Fruit fly (Drosophila melanogaster) whole organism, embryonic: ENCODE results near the gene 5-HT2B.

Experiments
- Antp ChIP-seq: fragments of 200-800 bp; sonication (Bioruptor generic); optimal IDR thresholded peaks from 3 replicates; lab custom pipeline; 2016; ENCODE audit warnings: missing biosample characterization, missing genetic modification characterization
- CG11085 ChIP-seq: fragments of 200-800 bp; sonication (Bioruptor generic); IDR thresholded peaks from 2 replicates; pipeline ENCODE4 v1.3.6; 2022; ENCODE audit warnings: missing biosample characterization, missing genetic modification characterization
- CG11456 ChIP-seq: fragments of 200-800 bp; sonication (Bioruptor generic); IDR thresholded peaks from 3 replicates; pipeline ENCODE4 v1.3.6; 2022; ENCODE audit warnings: missing biosample characterization, missing genetic modification characterization
- CG11504 ChIP-seq: fragments of 200-800 bp; sonication (Bioruptor generic); optimal IDR thresholded peaks from 3 replicates; lab custom pipeline; 2019; ENCODE audit warnings: missing biosample characterization, mild to moderate bottlenecking, missing genetic modification characterization, moderate library complexity
- CG11560 ChIP-seq: fragments of 200-800 bp; sonication (Bioruptor generic); IDR thresholded peaks from 3 replicates; pipeline ENCODE4 v1.3.6; 2022; ENCODE audit warnings: missing biosample characterization, missing genetic modification characterization
- CG12236 ChIP-seq: fragments of 200-800 bp; sonication (Bioruptor generic); optimal IDR thresholded peaks from 2 replicates; lab custom pipeline; 2016; ENCODE audit warnings: missing biosample characterization, missing genetic modification characterization
- CG13424 ChIP-seq: fragments of 200-800 bp; sonication (Bioruptor generic); optimal IDR thresholded peaks from 2 replicates; lab custom pipeline; 2019; ENCODE audit warnings: missing biosample characterization, mild to moderate bottlenecking, missing genetic modification characterization, moderate library complexity
- CG13775 ChIP-seq: fragments of 200-800 bp; sonication (Bioruptor generic); optimal IDR thresholded peaks from 3 replicates; lab custom pipeline; 2017; ENCODE audit warnings: missing biosample characterization, mild to moderate bottlenecking, missing genetic modification characterization
- CG16863 ChIP-seq: fragments of 200-800 bp; sonication (Bioruptor generic); optimal IDR thresholded peaks from 3 replicates; lab custom pipeline; 2016; ENCODE audit warnings: missing biosample characterization, missing genetic modification characterization
- CG17186 ChIP-seq: fragments of 200-800 bp; sonication (Bioruptor generic); optimal IDR thresholded peaks from 3 replicates; lab custom pipeline; 2017; ENCODE audit warnings: missing biosample characterization, missing genetic modification reagents, missing genetic modification characterization
- CG2129 ChIP-seq: fragments of 200-800 bp; sonication (Bioruptor generic); IDR thresholded peaks from 2 replicates; pipeline ENCODE4 v1.3.6; 2022; ENCODE audit warnings: missing biosample characterization, missing genetic modification characterization; ENCODE audit not compliant: partially characterized antibody
- CG2678 ChIP-seq: fragments of 200-800 bp; sonication (Bioruptor generic); optimal IDR thresholded peaks from 3 replicates; lab custom pipeline; 2019; ENCODE audit warnings: missing biosample characterization, mild to moderate bottlenecking, missing genetic modification characterization, moderate library complexity
- CG2875 ChIP-seq: fragments of 200-800 bp; sonication (Bioruptor generic); optimal IDR thresholded peaks from 2 replicates; lab custom pipeline; 2017; ENCODE audit warnings: missing biosample characterization, mild to moderate bottlenecking, missing genetic modification characterization, missing genetic modification reagents
- CG4404 ChIP-seq: fragments of 200-800 bp; sonication (Bioruptor generic); IDR thresholded peaks from 2 replicates; pipeline ENCODE4 v1.3.6; 2022; ENCODE audit warnings: missing biosample characterization, missing genetic modification characterization
- CG4820 ChIP-seq: fragments of 200-800 bp; sonication (Bioruptor generic); optimal IDR thresholded peaks from 3 replicates; lab custom pipeline; 2016; ENCODE audit warnings: missing biosample characterization, missing genetic modification characterization
- CG6854 ChIP-seq: fragments of 200-800 bp; sonication (Bioruptor generic); optimal IDR thresholded peaks from 3 replicates; lab custom pipeline; 2017; ENCODE audit warnings: missing biosample characterization, mild to moderate bottlenecking, missing genetic modification characterization
- CG7745 ChIP-seq: fragments of 200-800 bp; sonication (Bioruptor generic); optimal IDR thresholded peaks from 2 replicates; lab custom pipeline; 2018; ENCODE audit warnings: missing biosample characterization, mild to moderate bottlenecking, missing genetic modification characterization, moderate library complexity
- CG7928 ChIP-seq: fragments of 200-800 bp; sonication (Bioruptor generic); optimal IDR thresholded peaks from 2 replicates; lab custom pipeline; 2017; ENCODE audit warnings: missing biosample characterization, mild to moderate bottlenecking, missing genetic modification characterization
- CG8924 ChIP-seq: fragments of 200-800 bp; optimal IDR thresholded peaks from 3 replicates; lab custom pipeline; 2019; ENCODE audit warnings: missing biosample characterization, mild to moderate bottlenecking, missing genetic modification characterization, moderate library complexity
- CG9215 ChIP-seq: fragments of 200-800 bp; sonication (Bioruptor generic); IDR thresholded peaks from 2 replicates; pipeline ENCODE4 v1.3.6; 2022; ENCODE audit warnings: missing biosample characterization, missing genetic modification characterization
- D19B ChIP-seq: fragments of 200-800 bp; sonication (Bioruptor generic); optimal IDR thresholded peaks from 2 replicates; lab custom pipeline; 2017; ENCODE audit warnings: missing biosample characterization, mild to moderate bottlenecking, missing genetic modification characterization
- Dbx ChIP-seq: fragments of 200-800 bp; sonication (Bioruptor generic); IDR thresholded peaks from 3 replicates; pipeline ENCODE4 v1.3.6; 2022; ENCODE audit warnings: missing biosample characterization, missing genetic modification characterization
- Dll ChIP-seq: fragments of 200-800 bp; sonication (Bioruptor generic); IDR thresholded peaks from 4 replicates; pipeline ENCODE4 v1.3.6; 2022; ENCODE audit warnings: missing biosample characterization, missing genetic modification characterization; ENCODE audit not compliant: partially characterized antibody
- Doc2 ChIP-seq: fragments of 200-800 bp; sonication (Bioruptor generic); IDR thresholded peaks from 2 replicates; pipeline ENCODE4 v1.3.6; 2022; ENCODE audit warnings: missing biosample characterization, missing genetic modification characterization
- Drgx ChIP-seq: fragments of 200-800 bp; sonication (Bioruptor generic); IDR thresholded peaks from 2 replicates; pipeline ENCODE4 v1.3.6; 2022; ENCODE audit warnings: missing biosample characterization, missing genetic modification characterization
- ERR ChIP-seq: fragments of 200-800 bp; sonication (Bioruptor generic); optimal IDR thresholded peaks from 2 replicates; lab custom pipeline; 2016; ENCODE audit warnings: missing biosample characterization, missing genetic modification characterization
- Hr78 ChIP-seq, 2 experiments: fragments of 200-800 bp in 1 of 2; fragments of >200 bp in 1 of 2; sonication (Bioruptor generic) in 1 of 2; optimal IDR thresholded peaks; 2 replicates each; lab custom pipeline; 2017 to 2019; ENCODE audit warnings: missing biosample characterization in 2 of 2, missing genetic modification characterization in 2 of 2, mild to moderate bottlenecking in 1 of 2, moderate library complexity in 1 of 2
- Hsf ChIP-seq: fragments of 200-800 bp; sonication (Bioruptor generic); optimal IDR thresholded peaks from 3 replicates; lab custom pipeline; 2016; ENCODE audit warnings: missing biosample characterization, missing genetic modification characterization
- Myb ChIP-seq: fragments of 200-800 bp; sonication (Bioruptor generic); optimal IDR thresholded peaks from 2 replicates; lab custom pipeline; 2016; ENCODE audit warnings: missing biosample characterization, missing genetic modification characterization
- Oaz ChIP-seq: fragments of 200-800 bp; sonication (Bioruptor generic); IDR thresholded peaks from 2 replicates; pipeline ENCODE4 v1.3.6; 2022; ENCODE audit warnings: missing biosample characterization, missing genetic modification characterization
- Sry-δ ChIP-seq: fragments of 200-800 bp; sonication (Bioruptor generic); optimal IDR thresholded peaks from 2 replicates; lab custom pipeline; 2016; ENCODE audit warnings: missing biosample characterization, missing genetic modification characterization
- Xrp1 ChIP-seq: fragments of 200-800 bp; sonication (Bioruptor generic); IDR thresholded peaks from 2 replicates; pipeline ENCODE4 v1.3.6; 2022; ENCODE audit warnings: missing biosample characterization, missing genetic modification characterization
- ap ChIP-seq: fragments of 200-800 bp; sonication (Bioruptor generic); IDR thresholded peaks from 2 replicates; pipeline ENCODE4 v1.3.6; 2022; ENCODE audit warnings: missing biosample characterization, missing genetic modification characterization
- ato ChIP-seq: fragments of 200-800 bp; sonication (Bioruptor generic); IDR thresholded peaks from 2 replicates; pipeline ENCODE4 v1.3.6; 2022; ENCODE audit warnings: missing biosample characterization, missing genetic modification characterization; ENCODE audit not compliant: partially characterized antibody
- bbx ChIP-seq: fragments of 200-800 bp; sonication (Bioruptor generic); IDR thresholded peaks from 2 replicates; pipeline ENCODE4 v1.3.6; 2022; ENCODE audit warnings: missing biosample characterization, missing genetic modification characterization; ENCODE audit not compliant: partially characterized antibody
- chinmo ChIP-seq: fragments of 200-800 bp; sonication (Bioruptor generic); IDR thresholded peaks from 4 replicates; pipeline ENCODE4 v1.3.6; 2022; ENCODE audit warnings: missing biosample characterization, missing genetic modification characterization; ENCODE audit not compliant: partially characterized antibody
- crol ChIP-seq: fragments of 200-800 bp; sonication (Bioruptor generic); IDR thresholded peaks from 2 replicates; pipeline ENCODE4 v1.3.6; 2022; ENCODE audit warnings: missing biosample characterization, missing genetic modification characterization
- dimm ChIP-seq: fragments of 200-800 bp; sonication (Bioruptor generic); IDR thresholded peaks from 2 replicates; pipeline ENCODE4 v1.3.6; 2022; ENCODE audit warnings: missing biosample characterization, missing genetic modification characterization
- disco-r ChIP-seq: fragments of 200-800 bp; sonication (Bioruptor generic); optimal IDR thresholded peaks from 2 replicates; lab custom pipeline; 2016; ENCODE audit warnings: missing biosample characterization, missing genetic modification characterization
- exex ChIP-seq: fragments of 200-800 bp; sonication (Bioruptor generic); optimal IDR thresholded peaks from 4 replicates; lab custom pipeline; 2018; ENCODE audit warnings: missing biosample characterization, mild to moderate bottlenecking, missing genetic modification characterization, moderate library complexity
- gsb-n ChIP-seq: fragments of 200-800 bp; sonication (Bioruptor generic); optimal IDR thresholded peaks from 3 replicates; lab custom pipeline; 2018; ENCODE audit warnings: missing biosample characterization, mild to moderate bottlenecking, missing genetic modification characterization
- hb ChIP-seq: fragments of 200-800 bp; sonication (Bioruptor generic); IDR thresholded peaks from 3 replicates; pipeline ENCODE4 v1.3.6; 2022; ENCODE audit warnings: missing biosample characterization, missing genetic modification characterization; ENCODE audit not compliant: partially characterized antibody
- lmd ChIP-seq: fragments of 200-800 bp; sonication (Bioruptor generic); IDR thresholded peaks from 2 replicates; pipeline ENCODE4 v1.3.6; 2022; ENCODE audit warnings: missing biosample characterization, missing genetic modification characterization
- nerfin-2 ChIP-seq: fragments of 200-800 bp; sonication (Bioruptor generic); IDR thresholded peaks from 2 replicates; pipeline ENCODE4 v1.3.6; 2022; ENCODE audit warnings: missing biosample characterization, missing genetic modification characterization; ENCODE audit not compliant: partially characterized antibody
- org-1 ChIP-seq: fragments of 200-800 bp; sonication (Bioruptor generic); optimal IDR thresholded peaks from 2 replicates; lab custom pipeline; 2017; ENCODE audit warnings: missing biosample characterization, missing genetic modification characterization
- p53 ChIP-seq: fragments of 200-800 bp; sonication (Bioruptor generic); optimal IDR thresholded peaks from 2 replicates; lab custom pipeline; 2016; ENCODE audit warnings: missing biosample characterization, missing genetic modification characterization
- tap ChIP-seq: fragments of 200-800 bp; optimal IDR thresholded peaks from 3 replicates; lab custom pipeline; 2019; ENCODE audit warnings: missing biosample characterization, mild to moderate bottlenecking, missing genetic modification characterization, moderate library complexity
- tin ChIP-seq: fragments of 200-800 bp; sonication (Bioruptor generic); optimal IDR thresholded peaks from 3 replicates; lab custom pipeline; 2016; ENCODE audit warnings: missing biosample characterization, missing genetic modification characterization
- tup ChIP-seq: fragments of 200-800 bp; sonication (Bioruptor generic); optimal IDR thresholded peaks from 2 replicates; lab custom pipeline; 2016; ENCODE audit warnings: missing biosample characterization, mild to moderate bottlenecking, missing genetic modification characterization, moderate library complexity
- vnd ChIP-seq: fragments of 200-800 bp; sonication (Bioruptor generic); IDR thresholded peaks from 3 replicates; pipeline ENCODE4 v1.3.6; 2022; ENCODE audit warnings: missing biosample characterization, missing genetic modification characterization; ENCODE audit not compliant: partially characterized antibody

The 5-HT2B gene

DNA sequence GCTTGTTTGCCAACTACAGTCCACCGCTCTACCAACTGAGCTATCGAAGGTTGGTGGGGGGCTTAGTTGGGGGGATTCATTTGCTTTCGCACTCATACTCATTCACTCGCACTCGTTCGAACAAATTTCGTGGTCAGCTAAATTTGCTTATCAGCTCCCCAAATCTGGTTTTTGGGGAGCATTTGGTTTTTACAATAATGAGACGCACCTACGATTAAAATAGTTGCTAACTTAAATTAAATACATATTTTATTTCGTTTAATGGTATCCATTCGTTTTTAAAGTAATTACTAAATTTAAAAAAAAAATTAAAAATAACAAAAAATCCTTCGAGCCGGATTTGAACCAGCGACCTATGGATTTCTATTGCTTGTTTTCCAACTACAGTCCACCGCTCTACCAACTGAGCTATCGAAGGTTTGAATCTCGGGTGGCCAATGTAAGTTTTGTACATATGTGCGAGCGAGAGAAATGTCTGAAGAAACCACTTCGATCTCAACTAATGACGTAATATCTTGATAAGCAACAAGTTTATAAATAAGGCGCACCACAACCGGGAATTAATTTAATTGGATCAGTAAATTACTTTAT lies 64.5 kb downstream of the 5-HT2B start:
- TF ChIP-seq CG12236 (GFP tag; lab: Kevin White, UChicago) = no peak
- TF ChIP-seq Sry-δ (GFP tag; lab: Kevin White, UChicago) = no peak
- TF ChIP-seq ato = peak; percentile 51; the same call in 1 of the 2 replicates
- TF ChIP-seq nerfin-2 = peak; percentile 44; the same call in 1 of the 2 replicates
- peak; percentile 75 for TF ChIP-seq exex (tag; lab: Kevin White, UChicago)
- TF ChIP-seq Dbx = no peak
- no peak for TF ChIP-seq org-1 (GFP tag; lab: Kevin White, UChicago)
- no peak for TF ChIP-seq CG7928 (GFP tag; lab: Kevin White, UChicago)
- no peak for TF ChIP-seq disco-r (GFP tag; lab: Kevin White, UChicago)
- TF ChIP-seq tin (GFP tag; lab: Kevin White, UChicago) = no peak
- TF ChIP-seq CG11504 (tag; lab: Kevin White, UChicago) = peak; percentile 13
- no peak for TF ChIP-seq CG11456
- TF ChIP-seq Drgx = no peak
- TF ChIP-seq tup (GFP tag; lab: Kevin White, UChicago) = no peak
- no peak for TF ChIP-seq tap (tag; lab: Kevin White, UChicago)
- no peak for TF ChIP-seq D19B
- no peak for TF ChIP-seq Doc2
- no peak for TF ChIP-seq Hr78 (GFP tag; optimal IDR thresholded peaks at IDR 0.05; lab: Kevin White, UChicago)
- no peak for TF ChIP-seq CG4820
- no peak for TF ChIP-seq CG13775
- no peak for TF ChIP-seq CG11085 (GFP tag; lab: Robert Waterston, UW)
- no peak for TF ChIP-seq lmd (GFP tag; lab: Robert Waterston, UW)
- peak; percentile 70 for TF ChIP-seq bbx (GFP tag; lab: Robert Waterston, UW)
- TF ChIP-seq CG2129 (GFP tag; lab: Robert Waterston, UW) = 0 out of 2 replicates have a peak, but pooled peaks have one; percentile 25
- no peak for TF ChIP-seq ERR
- TF ChIP-seq p53 (GFP tag; lab: Kevin White, UChicago) = no peak
- peak; percentile 9 for TF ChIP-seq CG2678 (tag; lab: Kevin White, UChicago)
- peak; percentile 51 for TF ChIP-seq CG7745 (tag; lab: Kevin White, UChicago)
- TF ChIP-seq CG2875 (GFP tag; lab: Kevin White, UChicago) = no peak
- no peak for TF ChIP-seq Myb
- TF ChIP-seq CG9215 (GFP tag; lab: Robert Waterston, UW) = no peak
- TF ChIP-seq ap (GFP tag; lab: Robert Waterston, UW) = no peak
- TF ChIP-seq Antp (GFP tag; lab: Kevin White, UChicago) = no peak
- peak; percentile 76 for TF ChIP-seq crol (GFP tag; lab: Robert Waterston, UW)
- no peak for TF ChIP-seq CG13424 (tag; lab: Kevin White, UChicago)
- TF ChIP-seq vnd (GFP tag; lab: Robert Waterston, UW) = peak; percentile 31; the same call in 1 of the 3 replicates
- TF ChIP-seq CG16863 (GFP tag; lab: Kevin White, UChicago) = no peak
- peak; percentile 52; the same call in 1 of the 4 replicates for TF ChIP-seq Dll (GFP tag; lab: Robert Waterston, UW)
- 0 out of 4 replicates have a peak, but pooled peaks have one; percentile 17 for TF ChIP-seq chinmo (GFP tag; lab: Robert Waterston, UW)
- TF ChIP-seq Hsf = no peak
- no peak for TF ChIP-seq CG8924 (tag; lab: Kevin White, UChicago)
- TF ChIP-seq CG17186 = no peak
- peak; percentile 72 for TF ChIP-seq hb (GFP tag; lab: Robert Waterston, UW)
- no peak for TF ChIP-seq dimm (GFP tag; lab: Robert Waterston, UW)
- 0 out of 2 replicates have a peak, but pooled peaks have one; percentile 11 for TF ChIP-seq Xrp1 (GFP tag; lab: Robert Waterston, UW)
- TF ChIP-seq gsb-n (tag; lab: Kevin White, UChicago) = no peak
- no peak for TF ChIP-seq CG11560 (tag; lab: Robert Waterston, UW)
- no peak for TF ChIP-seq CG6854 (GFP tag; lab: Kevin White, UChicago)
- TF ChIP-seq Oaz (GFP tag; lab: Robert Waterston, UW) = no peak
- no peak for TF ChIP-seq CG4404 (GFP tag; lab: Robert Waterston, UW)
